Worm (Caenorhabditis elegans) whole organism, young adult: Measurements from ENCODE around the gene R07E5.4.
A peak's percentile ranks its signal among the peaks of the same experiment; 100 is the strongest.

Source experiments
- B0035.1 ChIP-seq: sonication (generic microtip); optimal IDR thresholded peaks from 2 replicates; lab custom pipeline; 2016; ENCODE audit warnings: missing genetic modification characterization, mild to moderate bottlenecking, missing compliant biosample characterization, missing genotype, missing genetic modification reagents
- B0261.1 ChIP-seq: sonication (generic microtip); optimal IDR thresholded peaks from 2 replicates; lab custom pipeline; 2016; ENCODE audit warnings: mild to moderate bottlenecking, missing genetic modification characterization, moderate library complexity, missing compliant biosample characterization
- F33H1.4 ChIP-seq: fragments of 200-800 bp; sonication (Bioruptor generic); IDR thresholded peaks from 2 replicates; pipeline ENCODE4 v1.3.6; 2022; ENCODE audit warnings: missing genetic modification reagents, missing genetic modification characterization, missing compliant biosample characterization
- F37B4.10 ChIP-seq: fragments of 200-800 bp; sonication (Bioruptor generic); IDR thresholded peaks from 2 replicates; pipeline ENCODE4 v1.3.6; 2022; ENCODE audit warnings: missing genetic modification characterization, missing compliant biosample characterization
- F39B2.1 ChIP-seq: fragments of 200-800 bp; sonication (Bioruptor generic); IDR thresholded peaks from 2 replicates; pipeline ENCODE4 v1.3.6; 2022; ENCODE audit warnings: missing genetic modification reagents, missing genetic modification characterization, missing compliant biosample characterization
- F57A8.1 ChIP-seq: fragments of 200-800 bp; sonication (Bioruptor generic); optimal IDR thresholded peaks from 2 replicates; lab custom pipeline; 2018; ENCODE audit warnings: mild to moderate bottlenecking, missing genetic modification characterization, moderate library complexity, missing compliant biosample characterization
- F57C9.4 ChIP-seq: sonication (generic microtip); optimal IDR thresholded peaks from 2 replicates; lab custom pipeline; 2017; ENCODE audit warnings: mild to moderate bottlenecking, missing genetic modification characterization, missing compliant biosample characterization
- T07F8.4 ChIP-seq: sonication (generic microtip); optimal IDR thresholded peaks from 2 replicates; lab custom pipeline; 2016; ENCODE audit warnings: mild to moderate bottlenecking, missing genetic modification characterization, moderate library complexity, missing compliant biosample characterization
- Y53F4B.3 ChIP-seq: fragments of 200-800 bp; sonication (Bioruptor generic); IDR thresholded peaks from 2 replicates; pipeline ENCODE4 v1.3.6; 2022; ENCODE audit warnings: missing genetic modification reagents, missing genetic modification characterization, missing compliant biosample characterization
- Y56A3A.18 ChIP-seq: fragments of 200-800 bp; sonication (Bioruptor generic); IDR thresholded peaks from 2 replicates; pipeline ENCODE4 v1.3.6; 2022; ENCODE audit warnings: missing genetic modification reagents, missing genetic modification characterization, missing compliant biosample characterization
- ZK185.1 ChIP-seq: sonication (generic microtip); optimal IDR thresholded peaks from 2 replicates; lab custom pipeline; 2016; ENCODE audit warnings: mild to moderate bottlenecking, missing genetic modification characterization, missing compliant biosample characterization; ENCODE audit not compliant: poor library complexity, severe bottlenecking
- aptf-2 ChIP-seq: fragments of 200-800 bp; sonication (Bioruptor generic); conservative IDR thresholded peaks from 2 replicates; pipeline ENCODE4 v1.3.6; 2022; ENCODE audit warnings: missing genetic modification reagents, missing genetic modification characterization, missing compliant biosample characterization
- aptf-3 ChIP-seq: fragments of 200-800 bp; sonication (Bioruptor generic); IDR thresholded peaks from 2 replicates; pipeline ENCODE4 v1.3.6; 2022; ENCODE audit warnings: missing genetic modification characterization, missing compliant biosample characterization
- athp-1 ChIP-seq: sonication (generic microtip); optimal IDR thresholded peaks from 2 replicates; lab custom pipeline; 2017; ENCODE audit warnings: mild to moderate bottlenecking, missing genetic modification characterization, missing compliant biosample characterization
- bed-2 ChIP-seq: fragments of 200-800 bp; sonication (Bioruptor generic); IDR thresholded peaks from 2 replicates; pipeline ENCODE4 v1.3.6; 2022; ENCODE audit warnings: missing genetic modification reagents, missing genetic modification characterization, missing compliant biosample characterization
- ceh-100 ChIP-seq: fragments of 200-800 bp; sonication (Bioruptor generic); IDR thresholded peaks from 2 replicates; pipeline ENCODE4 v1.3.6; 2022; ENCODE audit warnings: missing genetic modification reagents, missing genetic modification characterization, missing compliant biosample characterization
- ceh-58 ChIP-seq: fragments of 200-800 bp; sonication (Bioruptor generic); IDR thresholded peaks from 2 replicates; pipeline ENCODE4 v1.3.6; 2022; ENCODE audit warnings: missing genetic modification characterization, missing compliant biosample characterization
- dox-1 ChIP-seq: fragments of 200-800 bp; sonication (Bioruptor generic); IDR thresholded peaks from 2 replicates; pipeline ENCODE4 v1.3.6; 2022; ENCODE audit warnings: missing genetic modification reagents, missing genetic modification characterization, missing compliant biosample characterization
- dpl-1 ChIP-seq: fragments of 150-350 bp; optimal IDR thresholded peaks from 2 replicates; lab custom pipeline; 2014; ENCODE audit warnings: missing biosample characterization, missing genetic modification reagents, missing genetic modification characterization
- egl-18 ChIP-seq: fragments of 200-800 bp; sonication (Bioruptor generic); IDR thresholded peaks from 2 replicates; pipeline ENCODE4 v1.3.6; 2022; ENCODE audit warnings: missing genetic modification reagents, missing genetic modification characterization, missing compliant biosample characterization
- ets-4 ChIP-seq: fragments of 200-800 bp; sonication (Bioruptor generic); optimal IDR thresholded peaks from 2 replicates; lab custom pipeline; 2018; ENCODE audit warnings: mild to moderate bottlenecking, missing genetic modification characterization, missing compliant biosample characterization
- hmg-20 ChIP-seq: fragments of 200-800 bp; sonication (Bioruptor generic); IDR thresholded peaks from 2 replicates; pipeline ENCODE4 v1.3.6; 2022; ENCODE audit warnings: missing genetic modification reagents, missing genetic modification characterization, missing compliant biosample characterization
- hrde-1 ChIP-seq: sonication (generic microtip); optimal IDR thresholded peaks from 2 replicates; lab custom pipeline; 2016; ENCODE audit warnings: missing genetic modification characterization, mild to moderate bottlenecking, missing compliant biosample characterization, moderate library complexity, missing genotype, missing genetic modification reagents, borderline replicate concordance
- lsl-1 ChIP-seq: fragments of 200-800 bp; sonication (Bioruptor generic); optimal IDR thresholded peaks from 2 replicates; lab custom pipeline; 2018; ENCODE audit warnings: mild to moderate bottlenecking, missing genetic modification characterization, moderate library complexity, missing compliant biosample characterization
- madf-6 ChIP-seq: fragments of 200-800 bp; sonication (Bioruptor generic); IDR thresholded peaks from 2 replicates; pipeline ENCODE4 v1.3.6; 2022; ENCODE audit warnings: missing genetic modification reagents, missing genetic modification characterization, missing compliant biosample characterization
- madf-8 ChIP-seq: fragments of 200-800 bp; sonication (Bioruptor generic); conservative IDR thresholded peaks from 2 replicates; pipeline ENCODE4 v1.3.6; 2022; ENCODE audit warnings: missing genetic modification reagents, missing genetic modification characterization, missing compliant biosample characterization
- mes-4 ChIP-seq: sonication (generic microtip); optimal IDR thresholded peaks from 2 replicates; lab custom pipeline; 2016; ENCODE audit warnings: missing genotype, missing genetic modification characterization, missing compliant biosample characterization
- mxl-1 ChIP-seq: sonication (generic microtip); optimal IDR thresholded peaks from 2 replicates; lab custom pipeline; 2016; ENCODE audit warnings: missing genetic modification characterization, missing compliant biosample characterization
- nfya-2 ChIP-seq: fragments of 200-800 bp; sonication (Bioruptor generic); IDR thresholded peaks from 2 replicates; pipeline ENCODE4 v1.3.6; 2022; ENCODE audit warnings: missing genetic modification reagents, missing genetic modification characterization, missing compliant biosample characterization
- nhr-179 ChIP-seq: sonication (generic microtip); optimal IDR thresholded peaks from 2 replicates; lab custom pipeline; 2016; ENCODE audit warnings: mild to moderate bottlenecking, missing genetic modification characterization, missing compliant biosample characterization
- nhr-27 ChIP-seq: fragments of 200-800 bp; sonication (Bioruptor generic); optimal IDR thresholded peaks from 2 replicates; lab custom pipeline; 2018; ENCODE audit warnings: mild to moderate bottlenecking, missing genetic modification characterization, moderate library complexity, missing compliant biosample characterization
- nhr-80 ChIP-seq: sonication (generic microtip); optimal IDR thresholded peaks from 2 replicates; lab custom pipeline; 2016; ENCODE audit warnings: missing genetic modification characterization, missing compliant biosample characterization
- repo-1 ChIP-seq: sonication (generic microtip); optimal IDR thresholded peaks from 2 replicates; lab custom pipeline; 2017; ENCODE audit warnings: mild to moderate bottlenecking, missing genetic modification characterization, missing compliant biosample characterization
- sdz-38 ChIP-seq: sonication (generic microtip); optimal IDR thresholded peaks from 2 replicates; lab custom pipeline; 2016; ENCODE audit warnings: missing genotype, missing genetic modification characterization, missing compliant biosample characterization
- snpc-3.4 ChIP-seq: sonication (generic microtip); optimal IDR thresholded peaks from 2 replicates; lab custom pipeline; 2017; ENCODE audit warnings: missing genetic modification characterization, mild to moderate bottlenecking, missing compliant biosample characterization, antibody characterized with exemption, moderate library complexity, missing genotype, missing genetic modification reagents
- snpc-4 ChIP-seq, 5 experiments: fragments of 150-350 bp in 1 of 5; sonication (generic microtip) in 4 of 5; optimal IDR thresholded peaks; 2 replicates each; lab custom pipeline; 2014 to 2018; ENCODE audit warnings: missing genetic modification characterization in 5 of 5, missing biosample characterization in 3 of 5, antibody characterized with exemption in 2 of 5, mild to moderate bottlenecking in 2 of 5, missing compliant biosample characterization in 2 of 5, missing genotype in 2 of 5, moderate library complexity in 2 of 5, missing genetic modification reagents in 1 of 5
- sptf-2 ChIP-seq: fragments of 200-800 bp; sonication (Bioruptor generic); optimal IDR thresholded peaks from 2 replicates; lab custom pipeline; 2018; ENCODE audit warnings: mild to moderate bottlenecking, missing genetic modification characterization, missing compliant biosample characterization
- tbx-9 ChIP-seq: sonication (generic microtip); optimal IDR thresholded peaks from 2 replicates; lab custom pipeline; 2016; ENCODE audit warnings: borderline replicate concordance, missing genetic modification characterization, inconsistent platforms, missing compliant biosample characterization
- tlf-1 ChIP-seq: fragments of 200-800 bp; sonication (Bioruptor generic); optimal IDR thresholded peaks from 2 replicates; lab custom pipeline; 2018; ENCODE audit warnings: mild to moderate bottlenecking, missing genetic modification characterization, missing compliant biosample characterization
- xnd-1 ChIP-seq: sonication (generic microtip); optimal IDR thresholded peaks from 2 replicates; lab custom pipeline; 2016; ENCODE audit warnings: missing genotype, missing genetic modification reagents, missing genetic modification characterization, missing compliant biosample characterization
- ztf-25 ChIP-seq: fragments of 200-800 bp; sonication (Bioruptor generic); IDR thresholded peaks from 2 replicates; pipeline ENCODE4 v1.3.6; 2022; ENCODE audit warnings: missing genetic modification reagents, missing genetic modification characterization, missing compliant biosample characterization
- ztf-26 ChIP-seq: sonication (generic microtip); optimal IDR thresholded peaks from 2 replicates; lab custom pipeline; 2017; ENCODE audit warnings: missing genetic modification characterization, missing compliant biosample characterization
- ztf-3 ChIP-seq: fragments of 200-800 bp; sonication (Bioruptor generic); optimal IDR thresholded peaks from 2 replicates; lab custom pipeline; 2018; ENCODE audit warnings: mild to moderate bottlenecking, missing genetic modification characterization, missing compliant biosample characterization

The R07E5.4 gene

DNA sequence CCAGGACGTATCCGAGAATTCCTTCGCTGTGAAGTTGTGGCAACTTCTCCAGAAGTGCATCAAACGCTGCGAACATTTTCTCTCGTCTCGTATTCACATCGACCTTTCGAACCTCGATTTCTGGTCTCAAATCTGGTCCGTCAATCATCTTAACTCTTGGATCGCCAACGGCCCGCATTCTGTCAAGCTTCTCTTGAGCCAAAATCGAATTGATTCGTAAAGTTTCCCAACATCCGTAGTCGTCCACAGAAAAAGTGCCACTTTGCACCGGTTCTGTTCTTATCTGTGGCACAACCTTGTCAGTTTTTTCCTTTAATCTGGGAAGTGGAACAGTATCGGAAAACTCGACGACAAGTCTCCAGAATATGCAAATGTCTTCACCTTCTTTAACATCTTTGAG is 40.7 kb downstream of the R07E5.4 start:
- no peak for TF ChIP-seq mxl-1
- TF ChIP-seq snpc-4 (GFP tag; optimal IDR thresholded peaks at IDR 0.05; lab: Kevin White, UChicago), result no peak
- TF ChIP-seq snpc-4 (tag; optimal IDR thresholded peaks at IDR 0.05; lab: Kevin White, UChicago), result no peak
- no peak for TF ChIP-seq ztf-3 (GFP tag; lab: Kevin White, UChicago)
- TF ChIP-seq nhr-27 (tag; lab: Kevin White, UChicago), result no peak
- TF ChIP-seq sdz-38, result no peak
- TF ChIP-seq tlf-1 (GFP tag; lab: Kevin White, UChicago), result no peak
- no peak for TF ChIP-seq aptf-2
- no peak for TF ChIP-seq B0035.1 (tag; lab: Kevin White, UChicago)
- TF ChIP-seq egl-18 (GFP tag; lab: Robert Waterston, UW), result no peak
- TF ChIP-seq hmg-20, result no peak
- no peak for TF ChIP-seq T07F8.4 (tag; lab: Kevin White, UChicago)
- TF ChIP-seq ztf-26 (tag; lab: Kevin White, UChicago), result no peak
- no peak for TF ChIP-seq nhr-80 (tag; lab: Kevin White, UChicago)
- no peak for TF ChIP-seq ZK185.1 (tag; lab: Kevin White, UChicago)
- TF ChIP-seq F33H1.4 (GFP tag; lab: Robert Waterston, UW), result no peak
- TF ChIP-seq dpl-1 (GFP tag; lab: Kevin White, UChicago), result no peak
- TF ChIP-seq F37B4.10 (GFP tag; lab: Robert Waterston, UW), result 0 out of 2 replicates have a peak, but pooled peaks have one; percentile 75
- TF ChIP-seq sptf-2 (GFP tag; lab: Kevin White, UChicago), result no peak
- no peak for TF ChIP-seq repo-1
- no peak for TF ChIP-seq ztf-25
- TF ChIP-seq hrde-1 (tag; lab: Kevin White, UChicago), result no peak
- no peak for TF ChIP-seq snpc-3.4 (tag; lab: Kevin White, UChicago)
- TF ChIP-seq nhr-179 (tag; lab: Kevin White, UChicago), result no peak
- TF ChIP-seq aptf-3 (GFP tag; lab: Robert Waterston, UW), result peak; percentile 81; the same call in 1 of the 2 replicates
- TF ChIP-seq ceh-58 (GFP tag; lab: Robert Waterston, UW), result 0 out of 2 replicates have a peak, but pooled peaks have one; percentile 59
- TF ChIP-seq F57A8.1 (GFP tag; lab: Kevin White, UChicago), result no peak
- TF ChIP-seq nfya-2 (GFP tag; lab: Robert Waterston, UW), result 0 out of 2 replicates have a peak, but pooled peaks have one; percentile 18

DNA sequence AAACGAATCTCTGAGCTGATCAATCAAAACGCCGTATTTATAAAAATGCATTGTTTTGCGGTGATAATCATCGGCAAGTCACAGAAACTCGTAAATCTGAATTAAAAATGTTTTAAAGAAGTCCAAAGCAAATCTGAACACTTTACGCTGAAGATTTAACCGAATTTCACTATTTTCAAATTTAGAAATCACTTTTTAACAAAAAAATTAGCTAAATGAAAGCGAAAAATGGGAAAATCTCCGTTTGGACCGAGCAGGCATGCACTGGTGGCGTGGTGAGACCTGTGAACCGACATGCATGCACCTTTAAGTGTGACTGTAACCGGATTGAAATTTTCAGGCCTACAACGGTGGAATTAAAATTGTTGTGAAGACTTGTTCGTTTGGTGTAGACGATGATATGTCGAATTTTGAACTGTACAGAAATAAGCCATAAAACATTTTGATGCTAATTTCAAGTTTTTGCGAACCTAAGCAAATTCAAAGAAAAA is 44.9 kb downstream of the R07E5.4 start, which contains the start of gene C28A5.2:
Gene C28A5.2, minus strand, starts transcription at position 51 of the 491 bp plus-strand sequence.
- TF ChIP-seq lsl-1 (GFP tag; lab: Kevin White, UChicago) (peak; percentile 76), madf-6 (GFP tag; lab: Robert Waterston, UW) (peak; percentile 91), madf-8 (GFP tag; lab: Robert Waterston, UW) (peak; percentile 90), ets-4 (no peak), F33H1.4 (GFP tag; lab: Robert Waterston, UW) (peak; percentile 79), xnd-1 (tag; lab: Kevin White, UChicago) (peak; percentile 62), nhr-179 (tag; lab: Kevin White, UChicago) (no peak), ceh-100 (GFP tag; lab: Robert Waterston, UW) (no peak)

DNA sequence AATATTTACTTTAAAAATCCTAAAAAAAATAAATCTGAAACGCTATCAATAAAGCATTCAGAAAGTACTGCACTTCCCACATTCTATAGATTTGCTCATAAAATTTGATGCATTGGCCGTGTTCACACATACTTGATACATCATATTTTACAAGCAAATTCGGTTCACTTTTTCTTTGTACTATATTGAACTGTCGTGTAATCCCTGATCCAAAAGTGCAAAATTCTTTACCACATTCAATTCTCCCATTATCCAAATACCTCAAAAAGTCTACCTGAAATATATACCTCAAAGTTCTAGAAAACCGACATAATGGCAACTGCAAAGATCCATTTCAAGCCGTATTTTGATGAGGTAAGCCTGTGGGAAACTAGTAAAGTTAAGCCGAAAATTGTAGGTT is 47.2 kb downstream of the R07E5.4 start, which contains the start of gene nex-3:
Gene nex-3, plus strand, starts transcription at position 301 of the 400 bp plus-strand sequence.
- TF ChIP-seq ztf-3 (GFP tag; lab: Kevin White, UChicago), result no peak
- TF ChIP-seq, all 124 proteins: peak for 0

DNA sequence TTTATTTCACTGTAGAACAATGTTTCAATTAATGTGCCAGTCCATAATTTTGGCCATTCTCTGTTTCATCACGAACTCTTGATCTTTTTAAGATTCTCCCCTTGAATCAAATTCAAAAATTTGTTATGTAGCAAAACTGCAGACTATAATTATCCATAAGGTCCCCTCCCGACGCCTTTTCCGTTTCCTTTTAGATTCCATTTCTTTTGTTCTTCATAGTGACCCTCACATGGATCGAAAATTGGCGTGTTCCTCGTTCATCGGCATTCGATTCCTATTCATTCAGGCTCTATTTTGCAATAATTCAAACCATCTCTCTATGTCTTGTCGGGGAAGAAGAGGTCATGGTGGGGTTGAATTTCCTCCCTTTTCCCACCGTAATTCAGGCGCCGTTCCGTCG is 49.9 kb downstream of the R07E5.4 start:
- TF ChIP-seq Y56A3A.18 (GFP tag; lab: Robert Waterston, UW), result no peak
- no peak for TF ChIP-seq bed-2 (GFP tag; lab: Robert Waterston, UW)
- TF ChIP-seq ztf-26 (tag; lab: Kevin White, UChicago), result no peak
- TF ChIP-seq athp-1, result no peak
- TF ChIP-seq dox-1 (GFP tag; lab: Robert Waterston, UW), result no peak
- no peak for TF ChIP-seq B0261.1
- no peak for TF ChIP-seq Y53F4B.3 (GFP tag; lab: Robert Waterston, UW)
- TF ChIP-seq mes-4 (tag; lab: Kevin White, UChicago), result no peak
- no peak for TF ChIP-seq F39B2.1
- no peak for TF ChIP-seq F57C9.4 (tag; lab: Kevin White, UChicago)
- TF ChIP-seq ztf-3 (GFP tag; lab: Kevin White, UChicago), result no peak
- no peak for TF ChIP-seq aptf-2
- no peak for TF ChIP-seq tbx-9 (tag; lab: Kevin White, UChicago)
